Worm (Caenorhabditis elegans) whole organism, L3 larva: ENCODE data around the gene C06C3.7.

Source experiments
- jun-1 ChIP-seq: fragments of 150-350 bp; optimal IDR thresholded peaks from 2 replicates; lab custom pipeline; 2014; ENCODE audit warnings: missing biosample characterization, missing genetic modification reagents, missing genetic modification characterization
- mdl-1 ChIP-seq: fragments of 150-350 bp; optimal IDR thresholded peaks from 2 replicates; lab custom pipeline; 2014; ENCODE audit warnings: missing biosample characterization, missing genetic modification characterization
- snpc-4 ChIP-seq: fragments of 150-350 bp; optimal IDR thresholded peaks from 2 replicates; lab custom pipeline; 2014; ENCODE audit warnings: missing biosample characterization, missing genetic modification characterization
- unc-62 ChIP-seq: fragments of 150-350 bp; sonication (generic microtip); optimal IDR thresholded peaks from 4 replicates; lab custom pipeline; 2014; ENCODE audit warnings: missing biosample characterization, missing genetic modification reagents, missing genetic modification characterization

- TF ChIP-seq snpc-4 (tag; lab: Kevin White, UChicago) (no peak), jun-1 (tag; lab: Kevin White, UChicago) (no peak), unc-62 (GFP tag; lab: Kevin White, UChicago) (no peak), mdl-1 (tag; lab: Kevin White, UChicago) (no peak)
These were observed 12.3 kb upstream of the C06C3.7 start, which contains the start of gene C06C3.4 for ce11 chrII:9372991-9373390.
